Fruit fly (Drosophila melanogaster) whole organism, embryonic: Measurements from ENCODE around the gene CG17109.

Experiments
- B-H2 ChIP-seq: fragments of 200-800 bp; sonication (Bioruptor generic); optimal IDR thresholded peaks from 2 replicates; lab custom pipeline; 2018; ENCODE audit warnings: missing biosample characterization, mild to moderate bottlenecking, missing genetic modification characterization
- CG10366 ChIP-seq: fragments of 200-800 bp; sonication (Bioruptor generic); IDR thresholded peaks from 2 replicates; pipeline ENCODE4 v1.3.6; 2022; ENCODE audit warnings: missing biosample characterization, missing genetic modification characterization
- CG13894 ChIP-seq: fragments of 200-800 bp; sonication (Bioruptor generic); optimal IDR thresholded peaks from 3 replicates; lab custom pipeline; 2018; ENCODE audit warnings: missing biosample characterization, mild to moderate bottlenecking, missing genetic modification characterization, moderate library complexity
- CG1529 ChIP-seq: fragments of 200-800 bp; sonication (Bioruptor generic); optimal IDR thresholded peaks from 3 replicates; lab custom pipeline; 2018; ENCODE audit warnings: missing biosample characterization, missing genetic modification characterization
- CG15601 ChIP-seq: fragments of 200-800 bp; sonication (Bioruptor generic); optimal IDR thresholded peaks from 3 replicates; lab custom pipeline; 2019; ENCODE audit warnings: missing biosample characterization, mild to moderate bottlenecking, missing genetic modification characterization, moderate library complexity
- CG15696 ChIP-seq: fragments of 200-800 bp; sonication (Bioruptor generic); optimal IDR thresholded peaks from 2 replicates; lab custom pipeline; 2019; ENCODE audit warnings: missing biosample characterization, mild to moderate bottlenecking, missing genetic modification characterization, moderate library complexity
- CG1647 ChIP-seq: fragments of 200-800 bp; sonication (Bioruptor generic); optimal IDR thresholded peaks from 3 replicates; lab custom pipeline; 2016; ENCODE audit warnings: missing biosample characterization, missing genetic modification characterization
- CG16863 ChIP-seq: fragments of 200-800 bp; sonication (Bioruptor generic); optimal IDR thresholded peaks from 3 replicates; lab custom pipeline; 2016; ENCODE audit warnings: missing biosample characterization, missing genetic modification characterization
- CG17802 ChIP-seq: fragments of 200-800 bp; sonication (Bioruptor generic); optimal IDR thresholded peaks from 2 replicates; lab custom pipeline; 2018; ENCODE audit warnings: missing biosample characterization, mild to moderate bottlenecking, missing genetic modification characterization, moderate library complexity
- CG18262 ChIP-seq: fragments of 200-800 bp; optimal IDR thresholded peaks from 3 replicates; lab custom pipeline; 2019; ENCODE audit warnings: missing biosample characterization, mild to moderate bottlenecking, missing genetic modification characterization, moderate library complexity
- CG18619 ChIP-seq: fragments of 200-800 bp; sonication (Bioruptor generic); optimal IDR thresholded peaks from 3 replicates; lab custom pipeline; 2017; ENCODE audit warnings: missing biosample characterization, mild to moderate bottlenecking, missing genetic modification characterization
- CG2889 ChIP-seq: fragments of 200-800 bp; sonication (Bioruptor generic); IDR thresholded peaks from 3 replicates; pipeline ENCODE4 v1.3.6; 2022; ENCODE audit warnings: missing biosample characterization, missing genetic modification characterization
- CG31365 ChIP-seq: fragments of 200-800 bp; sonication (Bioruptor generic); optimal IDR thresholded peaks from 2 replicates; lab custom pipeline; 2018; ENCODE audit warnings: missing biosample characterization, mild to moderate bottlenecking, missing genetic modification characterization
- CG3163 ChIP-seq: fragments of 200-800 bp; sonication (Bioruptor generic); optimal IDR thresholded peaks from 3 replicates; lab custom pipeline; 2016; ENCODE audit warnings: missing biosample characterization, missing genetic modification characterization
- CG4707 ChIP-seq: fragments of 200-800 bp; sonication (Bioruptor generic); optimal IDR thresholded peaks from 2 replicates; lab custom pipeline; 2018; ENCODE audit warnings: missing biosample characterization, mild to moderate bottlenecking, missing genetic modification characterization, moderate library complexity
- CG5245 ChIP-seq: fragments of 200-800 bp; sonication (Bioruptor generic); optimal IDR thresholded peaks from 3 replicates; lab custom pipeline; 2016; ENCODE audit warnings: missing biosample characterization, missing genetic modification characterization
- CG6175 ChIP-seq: fragments of 200-800 bp; sonication (Bioruptor generic); IDR thresholded peaks from 3 replicates; pipeline ENCODE4 v1.3.6; 2022; ENCODE audit warnings: missing biosample characterization, missing genetic modification characterization
- CG6813 ChIP-seq: fragments of 200-800 bp; sonication (Bioruptor generic); optimal IDR thresholded peaks from 2 replicates; lab custom pipeline; 2017; ENCODE audit warnings: missing biosample characterization, missing genetic modification characterization, mild to moderate bottlenecking, moderate library complexity, missing genetic modification reagents
- CG7786 ChIP-seq: fragments of 200-800 bp; sonication (Bioruptor generic); optimal IDR thresholded peaks from 2 replicates; lab custom pipeline; 2016; ENCODE audit warnings: missing biosample characterization, missing genetic modification characterization
- CG7839 ChIP-seq: fragments of 200-800 bp; sonication (Bioruptor generic); optimal IDR thresholded peaks from 3 replicates; lab custom pipeline; 2018; ENCODE audit warnings: missing biosample characterization, mild to moderate bottlenecking, missing genetic modification characterization, moderate library complexity
- CG8281 ChIP-seq: fragments of 200-800 bp; sonication (Bioruptor generic); optimal IDR thresholded peaks from 2 replicates; lab custom pipeline; 2018; ENCODE audit warnings: missing biosample characterization, mild to moderate bottlenecking, missing genetic modification characterization, moderate library complexity
- CG8359 ChIP-seq: fragments of 200-800 bp; sonication (Bioruptor generic); optimal IDR thresholded peaks from 2 replicates; lab custom pipeline; 2017; ENCODE audit warnings: missing biosample characterization, mild to moderate bottlenecking, missing genetic modification characterization, borderline replicate concordance
- CG8388 ChIP-seq: fragments of 200-800 bp; sonication (Bioruptor generic); optimal IDR thresholded peaks from 2 replicates; lab custom pipeline; 2019; ENCODE audit warnings: missing biosample characterization, mild to moderate bottlenecking, missing genetic modification characterization, moderate library complexity
- CHES-1-like ChIP-seq: fragments of 200-800 bp; sonication (Bioruptor generic); optimal IDR thresholded peaks from 2 replicates; lab custom pipeline; 2016; ENCODE audit warnings: missing biosample characterization, missing genetic modification characterization
- D19B ChIP-seq: fragments of 200-800 bp; sonication (Bioruptor generic); optimal IDR thresholded peaks from 2 replicates; lab custom pipeline; 2017; ENCODE audit warnings: missing biosample characterization, mild to moderate bottlenecking, missing genetic modification characterization
- Fer2 ChIP-seq: fragments of 200-800 bp; sonication (Bioruptor generic); optimal IDR thresholded peaks from 2 replicates; lab custom pipeline; 2018; ENCODE audit warnings: missing biosample characterization, mild to moderate bottlenecking, missing genetic modification characterization, moderate library complexity
- Jarid2 ChIP-seq: fragments of 200-800 bp; sonication (Bioruptor generic); optimal IDR thresholded peaks from 3 replicates; lab custom pipeline; 2017; ENCODE audit warnings: mild to moderate bottlenecking, missing biosample characterization, missing genetic modification reagents, missing genetic modification characterization
- Sin3A ChIP-seq: fragments of >200 bp; optimal IDR thresholded peaks from 2 replicates; lab custom pipeline; 2018
- Taf1 ChIP-seq: fragments of 200-800 bp; sonication (Bioruptor generic); IDR thresholded peaks from 2 replicates; pipeline ENCODE4 v1.3.6; 2022; ENCODE audit warnings: missing biosample characterization, missing genetic modification characterization
- Vsx1 ChIP-seq: fragments of 200-800 bp; sonication (Bioruptor generic); optimal IDR thresholded peaks from 2 replicates; lab custom pipeline; 2017; ENCODE audit warnings: missing biosample characterization, mild to moderate bottlenecking, missing genetic modification characterization, missing genetic modification reagents
- bsh ChIP-seq, 2 experiments: fragments of 200-800 bp; sonication (Bioruptor generic); optimal IDR thresholded peaks; 2 replicates each; lab custom pipeline; 2017 to 2018; ENCODE audit warnings: mild to moderate bottlenecking in 2 of 2, missing biosample characterization in 2 of 2, missing genetic modification characterization in 2 of 2, moderate library complexity in 1 of 2
- caup ChIP-seq: fragments of 200-800 bp; sonication (Bioruptor generic); optimal IDR thresholded peaks from 3 replicates; lab custom pipeline; 2017; ENCODE audit warnings: missing biosample characterization, mild to moderate bottlenecking, missing genetic modification characterization, moderate library complexity; ENCODE audit not compliant: severe bottlenecking
- ci ChIP-seq: fragments of 200-800 bp; sonication (Bioruptor generic); IDR thresholded peaks from 3 replicates; pipeline ENCODE4 v1.3.6; 2022; ENCODE audit warnings: missing biosample characterization, missing genetic modification characterization
- da ChIP-seq: fragments of 200-800 bp; sonication (Bioruptor generic); optimal IDR thresholded peaks from 2 replicates; lab custom pipeline; 2016; ENCODE audit warnings: missing biosample characterization, missing genetic modification characterization
- exex ChIP-seq: fragments of 200-800 bp; sonication (Bioruptor generic); optimal IDR thresholded peaks from 4 replicates; lab custom pipeline; 2018; ENCODE audit warnings: missing biosample characterization, mild to moderate bottlenecking, missing genetic modification characterization, moderate library complexity
- fd3F ChIP-seq: fragments of 200-800 bp; sonication (Bioruptor generic); optimal IDR thresholded peaks from 2 replicates; lab custom pipeline; 2018; ENCODE audit warnings: missing biosample characterization, mild to moderate bottlenecking, missing genetic modification characterization, moderate library complexity
- gsb ChIP-seq: fragments of 200-800 bp; sonication (Bioruptor generic); IDR thresholded peaks from 2 replicates; pipeline ENCODE4 v1.3.6; 2022; ENCODE audit warnings: missing biosample characterization, missing genetic modification characterization
- hbn ChIP-seq: fragments of 200-800 bp; sonication (Bioruptor generic); IDR thresholded peaks from 2 replicates; pipeline ENCODE4 v1.3.6; 2022; ENCODE audit warnings: missing biosample characterization, missing genetic modification characterization; ENCODE audit not compliant: partially characterized antibody
- inv ChIP-seq: fragments of 200-800 bp; sonication (Bioruptor generic); IDR thresholded peaks from 2 replicates; pipeline ENCODE4 v1.3.6; 2022; ENCODE audit warnings: missing biosample characterization, missing genetic modification characterization; ENCODE audit not compliant: partially characterized antibody
- lola ChIP-seq, 3 experiments: fragments of >200 bp in 2 of 3; fragments of 200-800 bp in 1 of 3; sonication (Bioruptor generic) in 1 of 3; optimal IDR thresholded peaks; 2 replicates each; lab custom pipeline; 2017 to 2019; ENCODE audit warnings: missing biosample characterization in 3 of 3, missing genetic modification characterization in 3 of 3, mild to moderate bottlenecking in 1 of 3, moderate library complexity in 1 of 3
- mam ChIP-seq: fragments of 200-800 bp; sonication (Bioruptor generic); optimal IDR thresholded peaks from 3 replicates; lab custom pipeline; 2016; ENCODE audit warnings: missing biosample characterization, missing genetic modification characterization
- nau ChIP-seq: fragments of 200-800 bp; sonication (Bioruptor generic); optimal IDR thresholded peaks from 3 replicates; lab custom pipeline; 2017; ENCODE audit warnings: missing biosample characterization, mild to moderate bottlenecking, missing genetic modification characterization, missing genetic modification reagents
- nom ChIP-seq: fragments of 200-800 bp; sonication (Bioruptor generic); optimal IDR thresholded peaks from 2 replicates; lab custom pipeline; 2017; ENCODE audit warnings: missing biosample characterization, missing genetic modification characterization, mild to moderate bottlenecking, moderate library complexity, missing genetic modification reagents
- ranshi ChIP-seq: fragments of 200-800 bp; sonication (Bioruptor generic); IDR thresholded peaks from 2 replicates; pipeline ENCODE4 v1.3.6; 2022; ENCODE audit warnings: missing biosample characterization, missing genetic modification characterization
- sc ChIP-seq, 3 experiments: fragments of >200 bp in 2 of 3; fragments of 200-800 bp in 1 of 3; sonication (Bioruptor generic) in 1 of 3; optimal IDR thresholded peaks; 2 replicates in 2 of 3; 3 replicates in 1 of 3; lab custom pipeline; 2017; ENCODE audit warnings: mild to moderate bottlenecking in 1 of 3, missing biosample characterization in 1 of 3, missing genetic modification characterization in 1 of 3, missing genetic modification reagents in 1 of 3
- sima ChIP-seq: fragments of 200-800 bp; sonication (Bioruptor generic); optimal IDR thresholded peaks from 2 replicates; lab custom pipeline; 2016; ENCODE audit warnings: missing biosample characterization, missing genetic modification characterization
- slp2 ChIP-seq: fragments of 200-800 bp; sonication (Bioruptor generic); optimal IDR thresholded peaks from 2 replicates; lab custom pipeline; 2016; ENCODE audit warnings: missing biosample characterization, missing genetic modification characterization
- vfl ChIP-seq: fragments of 200-800 bp; sonication (Bioruptor generic); optimal IDR thresholded peaks from 2 replicates; lab custom pipeline; 2016; ENCODE audit warnings: missing biosample characterization, missing genetic modification characterization
- zen ChIP-seq: fragments of 200-800 bp; sonication (Bioruptor generic); optimal IDR thresholded peaks from 3 replicates; lab custom pipeline; 2018; ENCODE audit warnings: missing biosample characterization, mild to moderate bottlenecking, missing genetic modification characterization, moderate library complexity

Gene CG17109

dm6 chr3R:23048690-23049118, 46.8 kb upstream of the CG17109 start (continued):
- TF ChIP-seq vfl (GFP tag; lab: Kevin White, UChicago) = no peak
- TF ChIP-seq fd3F (GFP tag; lab: Kevin White, UChicago) = peak; percentile 79
- no peak for TF ChIP-seq CG8359 (GFP tag; lab: Kevin White, UChicago)
- peak; percentile 71 for TF ChIP-seq nau (GFP tag; lab: Kevin White, UChicago)
- peak; percentile 46 for TF ChIP-seq slp2 (GFP tag; lab: Kevin White, UChicago)
- no peak for TF ChIP-seq sc (optimal IDR thresholded peaks at IDR 0.05; lab: Kevin White, UChicago)
- TF ChIP-seq sc (GFP tag; optimal IDR thresholded peaks at IDR 0.05; lab: Kevin White, UChicago) = peak; percentile 62
- TF ChIP-seq CG8281 (tag; lab: Kevin White, UChicago) = peak; percentile 66
- TF ChIP-seq lola (GFP tag; optimal IDR thresholded peaks at IDR 0.05; lab: Kevin White, UChicago) = peak in 1 of 3 experiments; percentile 56
- peak; percentile 84 for TF ChIP-seq CG8388
- no peak for TF ChIP-seq gsb (GFP tag; lab: Robert Waterston, UW)
- TF ChIP-seq CG3163 (GFP tag; lab: Kevin White, UChicago) = no peak
- no peak for TF ChIP-seq CG2889 (GFP tag; lab: Robert Waterston, UW)
- TF ChIP-seq CG17802 (tag; lab: Kevin White, UChicago) = peak; percentile 45
- peak; percentile 73 for TF ChIP-seq Vsx1 (GFP tag; lab: Kevin White, UChicago)
- peak; percentile 36 for TF ChIP-seq nom
- TF ChIP-seq Taf1 (GFP tag; lab: Robert Waterston, UW) = no peak
- TF ChIP-seq CG10366 = peak; percentile 33; the same call in 1 of the 2 replicates
- peak; percentile 37; the same call in 1 of the 2 replicates for TF ChIP-seq ranshi (GFP tag; lab: Robert Waterston, UW)
- TF ChIP-seq CG18619 (GFP tag; lab: Kevin White, UChicago) = peak; percentile 69
- TF ChIP-seq CG13894 (tag; lab: Kevin White, UChicago) = no peak
- TF ChIP-seq hbn (GFP tag; lab: Robert Waterston, UW) = no peak
- TF ChIP-seq Jarid2 (GFP tag; lab: Kevin White, UChicago) = peak; percentile 3
- no peak for TF ChIP-seq Sin3A (lab: Kevin White, UChicago)
- TF ChIP-seq mam (GFP tag; lab: Kevin White, UChicago) = peak; percentile 32
- TF ChIP-seq da (GFP tag; lab: Kevin White, UChicago) = no peak
- TF ChIP-seq ci (GFP tag; lab: Robert Waterston, UW) = peak; percentile 65
- TF ChIP-seq CG18262 (tag; lab: Kevin White, UChicago) = peak; percentile 85
- TF ChIP-seq CG5245 (GFP tag; lab: Kevin White, UChicago) = no peak
- peak; percentile 55 for TF ChIP-seq zen (tag; lab: Kevin White, UChicago)
- TF ChIP-seq CG15601 (tag; lab: Kevin White, UChicago) = peak; percentile 76
- peak; percentile 64 for TF ChIP-seq CG1529 (GFP tag; lab: Kevin White, UChicago)
- peak; percentile 88 for TF ChIP-seq CG7839 (tag; lab: Kevin White, UChicago)
- peak; percentile 34 for TF ChIP-seq D19B (GFP tag; lab: Kevin White, UChicago)
- TF ChIP-seq bsh (GFP tag; optimal IDR thresholded peaks at IDR 0.05; lab: Kevin White, UChicago) = peak; percentile 68 to 81
- peak; percentile 19 for TF ChIP-seq CG7786
- TF ChIP-seq Fer2 = peak; percentile 36
- no peak for TF ChIP-seq CG6175 (GFP tag; lab: Robert Waterston, UW)
- TF ChIP-seq inv = no peak
- TF ChIP-seq CG15696 (tag; lab: Kevin White, UChicago) = peak; percentile 27
- TF ChIP-seq exex (tag; lab: Kevin White, UChicago) = peak; percentile 7
- peak; percentile 12 for TF ChIP-seq CG1647 (GFP tag; lab: Kevin White, UChicago)
- no peak for TF ChIP-seq B-H2 (GFP tag; lab: Kevin White, UChicago)
- TF ChIP-seq CHES-1-like = no peak
- no peak for TF ChIP-seq CG4707
- peak; percentile 40 for TF ChIP-seq CG16863 (GFP tag; lab: Kevin White, UChicago)
- TF ChIP-seq sima = no peak
- no peak for TF ChIP-seq CG31365
- TF ChIP-seq caup (GFP tag; lab: Kevin White, UChicago) = peak; percentile 50
- peak; percentile 62 for TF ChIP-seq CG6813 (GFP tag; lab: Kevin White, UChicago)
